Fruit fly (Drosophila melanogaster): Measurements from ENCODE around the gene Pmm2.

Gene Pmm2

dm6 chr3L:12537123-12537522 is 2.7 kb downstream of the Pmm2 start, which contains the start of gene CG4069:
Gene CG4069, minus strand, starts transcription at chr3L:12537315.
- TF ChIP-seq CG1621 (tag; optimal IDR thresholded peaks at IDR 0.05), result no peak
- peak; percentile 90 for TF ChIP-seq fkh (GFP tag; optimal IDR thresholded peaks at IDR 0.05)

- TF ChIP-seq Eip78C (GFP tag) (peak; percentile 74), svp (GFP tag) (peak; percentile 58), Eip93F (GFP tag; optimal IDR thresholded peaks at IDR 0.05) (no peak)
Measured at dm6 chr3L:12549471-12549870, 15.1 kb downstream of the Pmm2 start.

dm6 chr3L:12551671-12552070 is 17.3 kb downstream of the Pmm2 start:
- TF ChIP-seq CG31627 (GFP tag; optimal IDR thresholded peaks at IDR 0.05) (peak; percentile 81), CG11902 (GFP tag; optimal IDR thresholded peaks at IDR 0.05) (peak; percentile 64), svp (GFP tag) (peak; percentile 94), Met (GFP tag; optimal IDR thresholded peaks at IDR 0.05) (peak; percentile 85), dac (GFP tag; optimal IDR thresholded peaks at IDR 0.05) (peak; percentile 17), vri (GFP tag; optimal IDR thresholded peaks at IDR 0.05) (peak; percentile 53), Ets96B (tag; optimal IDR thresholded peaks at IDR 0.05) (peak; percentile 78), CG6854 (GFP tag; optimal IDR thresholded peaks at IDR 0.05) (peak; percentile 66), CG7368 (GFP tag; optimal IDR thresholded peaks at IDR 0.05) (peak; percentile 67), CG32006 (GFP tag; optimal IDR thresholded peaks at IDR 0.05) (peak; percentile 68), esn (GFP tag; optimal IDR thresholded peaks at IDR 0.05) (peak; percentile 83), achi (GFP tag; optimal IDR thresholded peaks at IDR 0.05) (peak; percentile 75), CG6808 (GFP tag; optimal IDR thresholded peaks at IDR 0.05) (peak; percentile 80), Smox (GFP tag; optimal IDR thresholded peaks at IDR 0.05) (peak; percentile 69), fd85E (GFP tag; optimal IDR thresholded peaks at IDR 0.05) (no peak), Lpt (GFP tag; optimal IDR thresholded peaks at IDR 0.05) (peak; percentile 14), CG34406 (GFP tag; optimal IDR thresholded peaks at IDR 0.05) (peak; percentile 69), CG8632 (GFP tag; optimal IDR thresholded peaks at IDR 0.05) (peak; percentile 63), topi (GFP tag; optimal IDR thresholded peaks at IDR 0.05) (peak; percentile 81), Sox14 (GFP tag; optimal IDR thresholded peaks at IDR 0.05) (peak; percentile 77), CG6163 (GFP tag; IDR thresholded peaks at IDR 0.05) (peak; percentile 90), lz (GFP tag; optimal IDR thresholded peaks at IDR 0.05) (peak; percentile 78), pdm3 (GFP tag; optimal IDR thresholded peaks at IDR 0.05) (peak; percentile 74), CG10631 (GFP tag; optimal IDR thresholded peaks at IDR 0.05) (peak; percentile 73), cyc (GFP tag; optimal IDR thresholded peaks at IDR 0.05) (peak; percentile 69), Blimp-1 (GFP tag; optimal IDR thresholded peaks at IDR 0.05) (peak; percentile 10), Eip78C (GFP tag) (peak; percentile 93), CG4318 (GFP tag; optimal IDR thresholded peaks at IDR 0.05) (peak; percentile 17), Ets21C (GFP tag; optimal IDR thresholded peaks at IDR 0.05) (peak; percentile 48), dsx (GFP tag; optimal IDR thresholded peaks at IDR 0.05; ENCODE audit: poor library complexity, severe bottlenecking) (peak; percentile 73), CG3032 (tag; optimal IDR thresholded peaks at IDR 0.05) (peak; percentile 78), CG3919 (GFP tag; optimal IDR thresholded peaks at IDR 0.05) (peak; percentile 79), fd59A (GFP tag; optimal IDR thresholded peaks at IDR 0.05) (peak; percentile 67), Gug (GFP tag; IDR thresholded peaks at IDR 0.05) (peak; percentile 42), Hr39 (GFP tag; optimal IDR thresholded peaks at IDR 0.05) (peak; percentile 77), net (GFP tag; optimal IDR thresholded peaks at IDR 0.05) (peak; percentile 55), CG8319 (GFP tag; optimal IDR thresholded peaks at IDR 0.05) (peak; percentile 58), CG16779 (tag; optimal IDR thresholded peaks at IDR 0.05) (peak; percentile 42), fkh (GFP tag; optimal IDR thresholded peaks at IDR 0.05) (no peak), Sox15 (GFP tag; optimal IDR thresholded peaks at IDR 0.05) (peak; percentile 53), CG6792 (GFP tag; optimal IDR thresholded peaks at IDR 0.05) (peak; percentile 76), Hr38 (GFP tag; optimal IDR thresholded peaks at IDR 0.05) (no peak), CG1621 (tag; optimal IDR thresholded peaks at IDR 0.05) (peak; percentile 70), Sox102F (GFP tag; optimal IDR thresholded peaks at IDR 0.05) (peak; percentile 80), CG10669 (GFP tag; optimal IDR thresholded peaks at IDR 0.05) (peak; percentile 82), spab (GFP tag; optimal IDR thresholded peaks at IDR 0.05) (peak; percentile 79), Hr4 (GFP tag; optimal IDR thresholded peaks at IDR 0.05) (peak; percentile 63)

All from whole organism, prepupa.